Worm (Caenorhabditis elegans) whole organism, L4 larva: ENCODE data around the gene rml-4.

ENCODE experiments used
- F49E8.2 ChIP-seq: sonication (generic microtip); optimal IDR thresholded peaks from 2 replicates; lab custom pipeline; 2016; ENCODE audit warnings: missing compliant biosample characterization, mild to moderate bottlenecking, missing genetic modification characterization, borderline replicate concordance
- Y48G9A.11 ChIP-seq: fragments of 200-800 bp; sonication (Bioruptor generic); IDR thresholded peaks from 2 replicates; pipeline ENCODE4 v1.3.6; 2022; ENCODE audit warnings: missing genetic modification reagents, missing genetic modification characterization, missing compliant biosample characterization
- ceh-28 ChIP-seq: fragments of 150-350 bp; optimal IDR thresholded peaks from 2 replicates; lab custom pipeline; 2014; ENCODE audit warnings: missing biosample characterization, missing genetic modification reagents, missing genetic modification characterization
- ceh-82 ChIP-seq: sonication (generic microtip); optimal IDR thresholded peaks from 2 replicates; lab custom pipeline; 2017; ENCODE audit warnings: missing biosample characterization, missing genetic modification characterization
- daf-12 ChIP-seq: fragments of 150-350 bp; optimal IDR thresholded peaks from 2 replicates; lab custom pipeline; 2014; ENCODE audit warnings: missing biosample characterization, missing genetic modification reagents, missing genetic modification characterization
- dmd-6 ChIP-seq: fragments of 200-800 bp; sonication (Bioruptor generic); IDR thresholded peaks from 2 replicates; pipeline ENCODE4 v1.3.6; 2022; ENCODE audit warnings: missing genetic modification reagents, missing genetic modification characterization, missing compliant biosample characterization
- lin-15B ChIP-seq: fragments of 150-350 bp; sonication (generic microtip); optimal IDR thresholded peaks from 3 replicates; lab custom pipeline; 2014; ENCODE audit warnings: missing biosample characterization, missing genetic modification characterization
- mdt-29 ChIP-seq: fragments of 200-800 bp; sonication (Bioruptor generic); IDR thresholded peaks from 2 replicates; pipeline ENCODE4 v1.3.6; 2022; ENCODE audit warnings: missing genetic modification reagents, missing genetic modification characterization, missing compliant biosample characterization
- ztf-11 ChIP-seq: fragments of 150-350 bp; optimal IDR thresholded peaks from 2 replicates; lab custom pipeline; 2014; ENCODE audit warnings: missing biosample characterization, missing genetic modification characterization

DNA sequence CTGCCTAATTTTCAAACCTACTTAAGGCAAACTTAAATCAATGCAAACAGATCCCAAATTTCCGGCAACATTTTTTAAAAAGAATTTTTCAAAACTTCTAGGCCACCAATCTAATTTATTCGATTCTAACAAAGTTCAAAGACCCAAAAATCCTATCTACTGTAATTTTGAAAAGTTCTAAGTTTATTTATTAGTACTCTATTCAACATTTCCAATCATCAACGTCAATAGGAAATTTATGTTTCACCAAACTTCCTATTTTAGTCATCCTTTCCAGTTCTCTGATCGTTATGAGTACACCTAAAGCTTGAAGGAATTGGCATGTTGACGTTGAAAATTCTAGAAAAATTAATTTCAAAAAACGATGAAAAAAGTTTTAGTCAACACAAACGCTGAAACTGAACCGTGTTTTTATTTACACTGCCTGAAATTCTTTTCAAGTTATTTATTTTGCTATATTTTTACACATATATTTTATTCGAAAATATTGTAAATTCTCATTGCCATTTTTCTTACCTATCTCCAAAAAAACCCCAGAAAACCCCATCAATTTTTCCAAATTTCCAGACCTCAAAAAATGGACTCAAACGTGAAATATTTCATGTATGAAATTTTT, 19.2 kb upstream of the rml-4 start, which contains the start of gene npr-42:
- no peak for TF ChIP-seq lin-15B (tag; lab: Kevin White, UChicago)
- TF ChIP-seq ceh-28 (tag; lab: Kevin White, UChicago) = no peak
- no peak for TF ChIP-seq mdt-29 (GFP tag; lab: Robert Waterston, UW)
- no peak for TF ChIP-seq dmd-6 (GFP tag; lab: Robert Waterston, UW)
- no peak for TF ChIP-seq F49E8.2 (tag; lab: Kevin White, UChicago)
- no peak for TF ChIP-seq ceh-82 (tag; lab: Kevin White, UChicago)
- no peak for TF ChIP-seq Y48G9A.11
- no peak for TF ChIP-seq daf-12 (tag; lab: Kevin White, UChicago)
- no peak for TF ChIP-seq ztf-11
